Fruit fly (Drosophila melanogaster) whole organism, embryonic: ENCODE measurements around the gene CG10907.
A peak's percentile ranks its signal among the peaks of the same experiment; 100 is the strongest.

ENCODE experiments used
- Adf1 ChIP-seq: fragments of 200-800 bp; sonication (Bioruptor generic); IDR thresholded peaks from 2 replicates; pipeline ENCODE4 v1.3.6; 2022; ENCODE audit warnings: missing biosample characterization, missing genetic modification characterization
- Atf3 ChIP-seq: fragments of 200-800 bp; sonication (Bioruptor generic); optimal IDR thresholded peaks from 3 replicates; lab custom pipeline; 2016; ENCODE audit warnings: missing biosample characterization, missing genetic modification characterization
- CG10543 ChIP-seq: fragments of 200-800 bp; sonication (Bioruptor generic); optimal IDR thresholded peaks from 3 replicates; lab custom pipeline; 2017; ENCODE audit warnings: missing biosample characterization, mild to moderate bottlenecking, missing genetic modification characterization, moderate library complexity
- CG12659 ChIP-seq: fragments of 200-800 bp; sonication (Bioruptor generic); optimal IDR thresholded peaks from 3 replicates; lab custom pipeline; 2017; ENCODE audit warnings: mild to moderate bottlenecking, missing biosample characterization, missing genetic modification reagents, missing genetic modification characterization
- CG13296 ChIP-seq: fragments of 200-800 bp; sonication (Bioruptor generic); optimal IDR thresholded peaks from 3 replicates; lab custom pipeline; 2018; ENCODE audit warnings: missing biosample characterization, mild to moderate bottlenecking, missing genetic modification characterization
- CG15479 ChIP-seq: fragments of 200-800 bp; sonication (Bioruptor generic); optimal IDR thresholded peaks from 3 replicates; lab custom pipeline; 2019; ENCODE audit warnings: missing biosample characterization, mild to moderate bottlenecking, missing genetic modification characterization, moderate library complexity
- CG15601 ChIP-seq: fragments of 200-800 bp; sonication (Bioruptor generic); optimal IDR thresholded peaks from 3 replicates; lab custom pipeline; 2019; ENCODE audit warnings: missing biosample characterization, mild to moderate bottlenecking, missing genetic modification characterization, moderate library complexity
- CG18262 ChIP-seq: fragments of 200-800 bp; optimal IDR thresholded peaks from 3 replicates; lab custom pipeline; 2019; ENCODE audit warnings: missing biosample characterization, mild to moderate bottlenecking, missing genetic modification characterization, moderate library complexity
- CG2199 ChIP-seq: fragments of 200-800 bp; sonication (Bioruptor generic); IDR thresholded peaks from 3 replicates; pipeline ENCODE4 v1.3.6; 2022; ENCODE audit warnings: missing biosample characterization, missing genetic modification characterization
- CG2875 ChIP-seq: fragments of 200-800 bp; sonication (Bioruptor generic); optimal IDR thresholded peaks from 2 replicates; lab custom pipeline; 2017; ENCODE audit warnings: missing biosample characterization, mild to moderate bottlenecking, missing genetic modification characterization, missing genetic modification reagents
- CG3163 ChIP-seq: fragments of 200-800 bp; sonication (Bioruptor generic); optimal IDR thresholded peaks from 3 replicates; lab custom pipeline; 2016; ENCODE audit warnings: missing biosample characterization, missing genetic modification characterization
- CG4282 ChIP-seq: fragments of 200-800 bp; sonication (Bioruptor generic); optimal IDR thresholded peaks from 2 replicates; lab custom pipeline; 2016; ENCODE audit warnings: missing biosample characterization, missing genetic modification characterization
- CG4328 ChIP-seq: fragments of 200-800 bp; sonication (Bioruptor generic); optimal IDR thresholded peaks from 3 replicates; lab custom pipeline; 2017; ENCODE audit warnings: missing biosample characterization, missing genetic modification reagents, missing genetic modification characterization
- CG4360 ChIP-seq: fragments of 200-800 bp; sonication (Bioruptor generic); IDR thresholded peaks from 2 replicates; pipeline ENCODE4 v1.3.6; 2022; ENCODE audit warnings: missing biosample characterization, missing genetic modification characterization
- CG5953 ChIP-seq: fragments of 200-800 bp; sonication (Bioruptor generic); IDR thresholded peaks from 2 replicates; pipeline ENCODE4 v1.3.6; 2022; ENCODE audit warnings: missing biosample characterization, missing genetic modification characterization
- CG7745 ChIP-seq: fragments of 200-800 bp; sonication (Bioruptor generic); optimal IDR thresholded peaks from 2 replicates; lab custom pipeline; 2018; ENCODE audit warnings: missing biosample characterization, mild to moderate bottlenecking, missing genetic modification characterization, moderate library complexity
- Doc2 ChIP-seq: fragments of 200-800 bp; sonication (Bioruptor generic); IDR thresholded peaks from 2 replicates; pipeline ENCODE4 v1.3.6; 2022; ENCODE audit warnings: missing biosample characterization, missing genetic modification characterization
- Doc3 ChIP-seq: fragments of 200-800 bp; sonication (Bioruptor generic); IDR thresholded peaks from 3 replicates; pipeline ENCODE4 v1.3.6; 2022; ENCODE audit warnings: missing biosample characterization, missing genetic modification characterization; ENCODE audit not compliant: partially characterized antibody
- Dp ChIP-seq: fragments of 200-800 bp; sonication (Bioruptor generic); optimal IDR thresholded peaks from 2 replicates; lab custom pipeline; 2018; ENCODE audit warnings: missing biosample characterization, mild to moderate bottlenecking, missing genetic modification characterization, moderate library complexity
- Hmr ChIP-seq: fragments of 200-800 bp; sonication (Bioruptor generic); optimal IDR thresholded peaks from 3 replicates; lab custom pipeline; 2017; ENCODE audit warnings: mild to moderate bottlenecking, missing biosample characterization, missing genetic modification reagents, missing genetic modification characterization
- Kr ChIP-seq: fragments of 200-800 bp; sonication (Bioruptor generic); optimal IDR thresholded peaks from 2 replicates; lab custom pipeline; 2017; ENCODE audit warnings: missing biosample characterization, mild to moderate bottlenecking, missing genetic modification characterization
- Med ChIP-seq: fragments of 200-800 bp; sonication (Bioruptor generic); peaks from one replicate; lab custom pipeline; 2016; ENCODE audit warnings: missing biosample characterization, missing genetic modification characterization, mild to moderate bottlenecking, inconsistent platforms, moderate library complexity
- Neu2 ChIP-seq: fragments of 200-800 bp; sonication (Bioruptor generic); optimal IDR thresholded peaks from 3 replicates; lab custom pipeline; 2016; ENCODE audit warnings: missing biosample characterization, missing genetic modification characterization, borderline replicate concordance
- Optix ChIP-seq: fragments of 200-800 bp; sonication (Bioruptor generic); IDR thresholded peaks from 3 replicates; pipeline ENCODE4 v1.3.6; 2022; ENCODE audit warnings: missing biosample characterization, missing genetic modification characterization
- PHDP ChIP-seq: fragments of 200-800 bp; sonication (Bioruptor generic); optimal IDR thresholded peaks from 3 replicates; lab custom pipeline; 2018; ENCODE audit warnings: missing biosample characterization, mild to moderate bottlenecking, missing genetic modification characterization, moderate library complexity
- Trl ChIP-seq, 3 experiments: fragments of >200 bp in 2 of 3; fragments of 200-800 bp in 1 of 3; sonication (Bioruptor generic) in 1 of 3; optimal IDR thresholded peaks; 2 replicates in 1 of 3; 3 replicates in 2 of 3; lab custom pipeline; 2016 to 2017; ENCODE audit warnings: missing biosample characterization in 1 of 3, missing genetic modification characterization in 1 of 3
- ac ChIP-seq: fragments of 200-800 bp; sonication (Bioruptor generic); optimal IDR thresholded peaks from 3 replicates; lab custom pipeline; 2017; ENCODE audit warnings: missing biosample characterization, mild to moderate bottlenecking, missing genetic modification characterization
- cg ChIP-seq: fragments of 200-800 bp; sonication (Bioruptor generic); optimal IDR thresholded peaks from 3 replicates; lab custom pipeline; 2019; ENCODE audit warnings: missing biosample characterization, mild to moderate bottlenecking, missing genetic modification characterization, moderate library complexity
- chm ChIP-seq: fragments of 200-800 bp; sonication (Bioruptor generic); IDR thresholded peaks from 2 replicates; pipeline ENCODE4 v1.3.6; 2022; ENCODE audit warnings: missing biosample characterization, missing genetic modification characterization
- danr ChIP-seq: fragments of 200-800 bp; sonication (Bioruptor generic); IDR thresholded peaks from 2 replicates; pipeline ENCODE4 v1.3.6; 2022; ENCODE audit warnings: missing biosample characterization, missing genetic modification characterization
- gt ChIP-seq: fragments of 200-800 bp; sonication (Bioruptor generic); IDR thresholded peaks from 2 replicates; pipeline ENCODE4 v1.3.6; 2022; ENCODE audit warnings: missing biosample characterization, missing genetic modification characterization
- her ChIP-seq: fragments of 200-800 bp; sonication (Bioruptor generic); optimal IDR thresholded peaks from 2 replicates; lab custom pipeline; 2016; ENCODE audit warnings: missing biosample characterization, missing genetic modification characterization
- kni ChIP-seq: fragments of 200-800 bp; sonication (Bioruptor generic); optimal IDR thresholded peaks from 3 replicates; lab custom pipeline; 2017; ENCODE audit warnings: mild to moderate bottlenecking, missing biosample characterization, missing genetic modification reagents, missing genetic modification characterization
- lmd ChIP-seq: fragments of 200-800 bp; sonication (Bioruptor generic); IDR thresholded peaks from 2 replicates; pipeline ENCODE4 v1.3.6; 2022; ENCODE audit warnings: missing biosample characterization, missing genetic modification characterization
- nerfin-1 ChIP-seq: fragments of 200-800 bp; sonication (Bioruptor generic); optimal IDR thresholded peaks from 3 replicates; lab custom pipeline; 2019; ENCODE audit warnings: missing biosample characterization, mild to moderate bottlenecking, missing genetic modification characterization, moderate library complexity
- pros ChIP-seq: fragments of 200-800 bp; sonication (Bioruptor generic); optimal IDR thresholded peaks from 3 replicates; lab custom pipeline; 2019; ENCODE audit warnings: missing biosample characterization, mild to moderate bottlenecking, missing genetic modification characterization, moderate library complexity
- scrt ChIP-seq: fragments of 200-800 bp; sonication (Bioruptor generic); optimal IDR thresholded peaks from 2 replicates; lab custom pipeline; 2018; ENCODE audit warnings: missing biosample characterization, mild to moderate bottlenecking, missing genetic modification characterization, moderate library complexity
- sim ChIP-seq: fragments of 200-800 bp; sonication (Bioruptor generic); IDR thresholded peaks from 2 replicates; pipeline ENCODE4 v1.3.6; 2022; ENCODE audit warnings: missing biosample characterization, missing genetic modification characterization
- slbo ChIP-seq: fragments of 200-800 bp; sonication (Bioruptor generic); IDR thresholded peaks from 2 replicates; pipeline ENCODE4 v1.3.6; 2022; ENCODE audit warnings: missing biosample characterization, missing genetic modification characterization
- tll ChIP-seq, 2 experiments: fragments of 200-800 bp in 1 of 2; fragments of >200 bp in 1 of 2; sonication (Bioruptor generic) in 1 of 2; optimal IDR thresholded peaks; 2 replicates each; lab custom pipeline; 2017 to 2019; ENCODE audit warnings: missing biosample characterization in 2 of 2, missing genetic modification characterization in 2 of 2, mild to moderate bottlenecking in 1 of 2, moderate library complexity in 1 of 2
- ttk ChIP-seq: fragments of 200-800 bp; sonication (Bioruptor generic); IDR thresholded peaks from 2 replicates; pipeline ENCODE4 v2.1.2; 2022; ENCODE audit warnings: missing biosample characterization, missing genetic modification characterization
- twi ChIP-seq: fragments of 200-800 bp; optimal IDR thresholded peaks from 2 replicates; lab custom pipeline; 2019; ENCODE audit warnings: missing biosample characterization, mild to moderate bottlenecking, missing genetic modification characterization, moderate library complexity

CG10907 gene

dm6 chr3L:11825560-11826153 lies 32.3 kb downstream of the CG10907 start, which contains the start of gene CG32095 (continued):
- TF ChIP-seq CG18262 (tag; lab: Kevin White, UChicago): no peak

- no peak for TF ChIP-seq gt (GFP tag; lab: Robert Waterston, UW)
- TF ChIP-seq Hmr (GFP tag; lab: Kevin White, UChicago): no peak
- no peak for TF ChIP-seq CG18262 (tag; lab: Kevin White, UChicago)
- TF ChIP-seq danr (GFP tag; lab: Robert Waterston, UW): no peak
- TF ChIP-seq slbo (GFP tag; lab: Robert Waterston, UW): no peak
- TF ChIP-seq CG4282: no peak
- TF ChIP-seq CG13296 (GFP tag; lab: Kevin White, UChicago): no peak
- no peak for TF ChIP-seq CG2875 (GFP tag; lab: Kevin White, UChicago)
- no peak for TF ChIP-seq Doc2 (GFP tag; lab: Robert Waterston, UW)
- TF ChIP-seq CG7745 (tag; lab: Kevin White, UChicago): no peak
- TF ChIP-seq kni (GFP tag; lab: Kevin White, UChicago): no peak
- no peak for TF ChIP-seq Kr (GFP tag; lab: Kevin White, UChicago)
- TF ChIP-seq scrt: no peak
- TF ChIP-seq CG15601 (tag; lab: Kevin White, UChicago): no peak
- no peak for TF ChIP-seq CG4328 (GFP tag; lab: Kevin White, UChicago)
- TF ChIP-seq Atf3: no peak
- TF ChIP-seq CG5953 (GFP tag; lab: Robert Waterston, UW): no peak
- TF ChIP-seq Optix: no peak
- TF ChIP-seq Neu2: no peak
- TF ChIP-seq CG10543 (GFP tag; lab: Kevin White, UChicago): no peak
- TF ChIP-seq, all 482 proteins: peak for 0
Measured at dm6 chr3L:11828730-11829129, 35.4 kb downstream of the CG10907 start, which contains the start of gene CG7264. Gene CG7264 (plus strand): TSS chr3L:11829030.

- TF ChIP-seq Med (peak; percentile 6), CG12659 (GFP tag; lab: Kevin White, UChicago) (no peak), CG4360 (peak; percentile 57), nerfin-1 (peak; percentile 15), pros (GFP tag; lab: Kevin White, UChicago) (peak; percentile 58), PHDP (no peak), tll (GFP tag; optimal IDR thresholded peaks at IDR 0.05; lab: Kevin White, UChicago) (peak in 1 of 2 experiments; percentile 71), Doc3 (GFP tag; lab: Robert Waterston, UW) (no peak), CG2199 (peak; percentile 69; the same call in 2 of the 3 replicates), twi (tag; lab: Kevin White, UChicago) (peak; percentile 85)
Measured at dm6 chr3L:11831199-11831598, 37.9 kb downstream of the CG10907 start.

- TF ChIP-seq sim (GFP tag; lab: Robert Waterston, UW) (no peak), CG7745 (tag; lab: Kevin White, UChicago) (no peak), chm (GFP tag; lab: Robert Waterston, UW) (peak; percentile 36; the same call in 1 of the 2 replicates), Trl (optimal IDR thresholded peaks at IDR 0.05; lab: Kevin White, UChicago) (peak; percentile 51 to 59), Trl (GFP tag; optimal IDR thresholded peaks at IDR 0.05; lab: Kevin White, UChicago) (no peak), Med (peak; percentile 73), Adf1 (GFP tag; lab: Robert Waterston, UW) (peak; percentile 34; the same call in 1 of the 2 replicates), CG15479 (GFP tag; lab: Kevin White, UChicago) (peak; percentile 79), Dp (GFP tag; lab: Kevin White, UChicago) (peak; percentile 1), cg (GFP tag; lab: Kevin White, UChicago) (peak; percentile 79), CG3163 (GFP tag; lab: Kevin White, UChicago) (peak; percentile 57), lmd (GFP tag; lab: Robert Waterston, UW) (no peak), her (GFP tag; lab: Kevin White, UChicago) (no peak), ttk (peak; percentile 32; the same call in 1 of the 2 replicates), CG4360 (peak; percentile 100), ac (GFP tag; lab: Kevin White, UChicago) (peak; percentile 12), nerfin-1 (peak; percentile 87)
Measured at dm6 chr3L:11832360-11833295, 39.3 kb downstream of the CG10907 start.
